Fruit fly (Drosophila melanogaster) whole organism: Measurements from ENCODE around the gene Srrm1.

ENCODE experiments used
- CG8478 ChIP-seq: fragments of >200 bp; optimal IDR thresholded peaks from 2 replicates; lab custom pipeline; 2018; ENCODE audit warnings: inconsistent platforms
- Dll ChIP-seq: fragments of >200 bp; optimal IDR thresholded peaks from 2 replicates; lab custom pipeline; 2017
- EcR ChIP-seq, 2 experiments: fragments of >200 bp; optimal IDR thresholded peaks; 2 replicates each; lab custom pipeline; 2017; ENCODE audit warnings: missing biosample characterization in 2 of 2, missing genetic modification characterization in 2 of 2, missing genetic modification reagents in 2 of 2
- pan ChIP-seq: fragments of >200 bp; optimal IDR thresholded peaks from 2 replicates; lab custom pipeline; 2017
- usp ChIP-seq: fragments of >200 bp; optimal IDR thresholded peaks from 2 replicates; lab custom pipeline; 2017; ENCODE audit warnings: missing biosample characterization, missing genetic modification characterization, mixed read lengths

- no peak for TF ChIP-seq CG8478
- TF ChIP-seq pan (lab: Kevin White, UChicago) = no peak
- TF ChIP-seq Dll = no peak
- no peak for TF ChIP-seq EcR (GFP tag; optimal IDR thresholded peaks at IDR 0.05; lab: Kevin White, UChicago)
- TF ChIP-seq usp (GFP tag; lab: Kevin White, UChicago) = no peak
These were observed 50.6 kb downstream of the Srrm1 start, which contains the start of gene CG17300 for dm6 chr3L:13087189-13087588.
